Worm (Caenorhabditis elegans): ENCODE measurements around the gene msrp-3.
"Not testable (repeated sequence)": the region's sequence is repeated elsewhere in the genome, so short reads cannot be mapped to it uniquely, and the experiment has no call there.

Gene msrp-3

DNA sequence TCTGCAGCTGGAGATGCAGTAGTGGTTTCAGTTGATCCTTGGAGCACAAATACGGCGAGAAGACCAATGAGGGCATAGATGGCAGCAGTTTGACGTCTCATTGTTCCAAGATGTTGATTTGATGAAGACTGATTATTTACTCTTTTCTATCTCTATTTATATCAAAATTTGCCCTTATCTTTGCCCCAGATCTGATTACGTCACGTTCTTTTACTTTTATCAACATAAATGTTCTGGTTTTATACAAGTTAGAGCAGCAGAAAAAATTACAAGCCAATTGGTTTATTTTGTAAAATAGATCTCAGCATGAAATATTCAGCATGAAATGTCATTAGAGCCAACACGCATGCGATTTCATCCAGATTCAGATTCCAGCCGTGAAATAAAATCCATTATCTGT lies 8.1 kb upstream of the msrp-3 start, which contains the start of gene msrp-4:
TSS of gene msrp-4 (minus strand) at position 101 of the 400 bp plus-strand sequence.
- not testable (repeated sequence) for TF ChIP-seq ceh-34 (tag; optimal IDR thresholded peaks at IDR 0.05); ref-2 (tag; optimal IDR thresholded peaks at IDR 0.05); dmd-4 (tag; optimal IDR thresholded peaks at IDR 0.05; ENCODE audit: borderline replicate concordance)

DNA sequence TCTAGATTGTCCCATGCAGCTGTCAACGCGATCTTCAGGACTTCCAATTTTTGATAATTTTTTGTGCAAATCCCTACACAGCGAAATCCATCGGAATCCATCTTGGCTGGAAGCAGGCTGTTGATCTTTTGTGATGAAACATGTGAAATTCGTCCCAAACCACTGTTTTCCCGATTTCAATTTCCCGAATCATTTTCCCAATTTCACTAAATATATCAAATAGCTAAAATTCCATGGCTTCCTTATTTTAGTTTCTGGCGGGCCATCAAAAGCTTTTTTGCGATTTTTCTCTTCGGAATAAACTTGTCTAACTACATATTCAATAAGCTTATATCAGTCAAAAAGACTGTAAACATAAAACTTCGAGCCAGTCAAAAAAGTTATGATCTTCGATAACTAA lies 6.9 kb upstream of the msrp-3 start, which contains the start of gene F46F5.8:
TSS of gene F46F5.8 (minus strand) at position 101 of the 400 bp plus-strand sequence.
- TF ChIP-seq ceh-31 (tag; optimal IDR thresholded peaks at IDR 0.05): no peak
- TF ChIP-seq dmd-4 (tag; optimal IDR thresholded peaks at IDR 0.05; ENCODE audit: borderline replicate concordance): no peak
- TF ChIP-seq syd-9 (tag; optimal IDR thresholded peaks at IDR 0.05): no peak
- TF ChIP-seq ceh-24 (tag; optimal IDR thresholded peaks at IDR 0.05): no peak
- TF ChIP-seq ceh-18 (tag; optimal IDR thresholded peaks at IDR 0.05): no peak
- no peak for TF ChIP-seq gmeb-2 (tag; optimal IDR thresholded peaks at IDR 0.05)
- TF ChIP-seq ref-2 (tag; optimal IDR thresholded peaks at IDR 0.05): no peak
- no peak for TF ChIP-seq pros-1 (tag; optimal IDR thresholded peaks at IDR 0.05)
- no peak for TF ChIP-seq eyg-1 (tag; optimal IDR thresholded peaks at IDR 0.05)
- no peak for TF ChIP-seq hlh-15 (tag; optimal IDR thresholded peaks at IDR 0.05)
- TF ChIP-seq pha-4 (tag; optimal IDR thresholded peaks at IDR 0.05): no peak
- no peak for TF ChIP-seq unc-86 (tag; optimal IDR thresholded peaks at IDR 0.05)

DNA sequence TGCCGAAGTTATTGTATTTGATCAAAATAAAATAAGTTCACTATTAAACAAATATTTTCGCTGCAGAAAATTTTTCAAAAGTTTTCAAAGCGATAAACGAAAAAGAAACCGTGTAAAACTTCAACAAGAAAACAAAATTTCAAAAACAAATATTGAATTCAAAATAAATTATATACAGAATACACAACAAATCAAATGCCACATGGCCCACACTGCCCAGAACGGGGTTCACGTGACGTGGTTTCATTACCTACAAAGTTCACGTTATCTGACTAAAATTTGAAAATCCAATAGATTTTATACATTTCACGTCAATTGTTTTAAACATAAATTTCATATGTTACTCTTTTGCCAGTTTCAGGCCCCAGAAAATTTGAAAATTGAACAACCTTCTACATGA lies 5.9 kb upstream of the msrp-3 start, which contains the start of gene F46F5.7:
TSS of gene F46F5.7 (minus strand) at position 101 of the 400 bp plus-strand sequence.
- TF ChIP-seq ahr-1 (tag; optimal IDR thresholded peaks at IDR 0.05) (no peak), eyg-1 (tag; optimal IDR thresholded peaks at IDR 0.05) (no peak), ets-4 (tag; optimal IDR thresholded peaks at IDR 0.05) (no peak), pqm-1 (tag; optimal IDR thresholded peaks at IDR 0.05) (no peak), pha-4 (tag; optimal IDR thresholded peaks at IDR 0.05) (no peak)

DNA sequence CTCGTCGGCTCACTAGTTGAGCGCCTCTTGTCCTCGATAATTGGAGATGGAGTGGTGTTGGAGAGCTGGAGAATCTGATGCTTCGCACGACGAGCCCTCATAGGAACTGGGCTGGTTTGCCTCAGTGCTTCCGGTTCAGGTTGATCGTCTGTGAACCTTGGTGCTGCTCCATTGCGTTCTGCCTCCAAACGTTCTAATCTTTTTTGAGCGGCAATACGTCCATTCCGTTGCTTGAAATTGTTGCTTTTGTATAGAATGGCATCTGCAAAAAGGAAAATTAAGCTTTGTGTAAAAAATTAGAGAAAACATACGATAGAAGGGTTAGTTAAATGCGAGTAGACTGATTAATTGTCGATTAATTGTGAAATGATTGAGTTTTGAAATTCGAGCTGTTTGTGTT lies 1.7 kb downstream of the msrp-3 start, which contains the start of gene F46F5.5:
TSS of gene F46F5.5 (minus strand) at position 101 of the 400 bp plus-strand sequence.
- TF ChIP-seq tbx-7 (tag; optimal IDR thresholded peaks at IDR 0.05) (no peak), ets-4 (tag; optimal IDR thresholded peaks at IDR 0.05) (no peak), unc-3 (GFP tag; conservative IDR thresholded peaks at IDR 0.05) (no peak), unc-3 (tag; optimal IDR thresholded peaks at IDR 0.05) (no peak), pat-9 (tag; optimal IDR thresholded peaks at IDR 0.05) (no peak), ttx-3 (tag; optimal IDR thresholded peaks at IDR 0.05) (no peak), fkh-6 (tag; optimal IDR thresholded peaks at IDR 0.05) (no peak), ceh-48 (tag; optimal IDR thresholded peaks at IDR 0.05) (no peak), C08G9.2 (tag; optimal IDR thresholded peaks at IDR 0.05) (no peak), ceh-19 (GFP tag; optimal IDR thresholded peaks at IDR 0.05) (no peak), pros-1 (tag; optimal IDR thresholded peaks at IDR 0.05) (no peak)

DNA sequence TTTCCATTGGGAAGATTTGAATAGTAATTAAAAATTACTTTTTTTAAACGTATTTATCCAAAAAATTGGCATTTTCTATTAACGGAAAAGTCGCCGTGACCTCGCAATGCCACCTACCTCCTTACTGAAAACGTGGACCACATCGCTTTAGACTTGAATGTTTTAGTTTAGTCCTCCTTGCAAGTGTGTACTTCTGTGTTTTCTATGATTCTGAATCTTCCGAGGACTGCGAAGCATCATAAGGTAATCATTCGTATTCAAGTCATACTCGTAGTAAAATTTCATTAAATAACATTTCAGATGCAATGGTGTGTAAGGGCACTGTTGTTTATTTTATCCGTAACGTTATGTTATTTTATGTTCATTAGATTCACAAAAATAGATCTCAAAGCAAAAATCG lies 6.2 kb downstream of the msrp-3 start, which contains the start of gene F46F5.11:
TSS of gene F46F5.11 (plus strand) at position 301 of the 400 bp plus-strand sequence.
- no peak for TF ChIP-seq ceh-14 (tag; optimal IDR thresholded peaks at IDR 0.05)
- TF ChIP-seq eyg-1 (tag; optimal IDR thresholded peaks at IDR 0.05): no peak
- TF ChIP-seq K02D7.2 (tag; optimal IDR thresholded peaks at IDR 0.05): no peak
- TF ChIP-seq lim-6 (tag; optimal IDR thresholded peaks at IDR 0.05): no peak
- no peak for TF ChIP-seq hlh-15 (tag; optimal IDR thresholded peaks at IDR 0.05)
- TF ChIP-seq hlh-8 (tag; optimal IDR thresholded peaks at IDR 0.05): no peak

DNA sequence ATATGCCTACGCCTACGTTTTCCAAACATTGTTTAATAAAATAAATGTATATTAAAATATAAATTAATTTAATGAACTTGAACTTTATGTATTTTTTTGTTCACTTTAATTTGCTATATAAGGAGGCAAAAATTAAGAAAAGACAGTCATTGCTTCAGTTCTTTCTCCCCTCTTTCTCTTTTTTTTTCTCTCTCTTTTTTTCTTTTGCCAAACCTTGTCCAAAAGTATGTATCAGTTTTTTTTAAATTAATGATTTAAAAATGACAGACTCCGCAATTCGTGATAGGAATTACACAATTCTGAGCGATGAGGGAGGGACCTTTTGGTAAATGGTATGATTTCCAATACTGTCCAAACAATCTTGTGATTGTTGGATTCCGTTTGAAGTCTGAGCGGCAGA lies 11.6 kb downstream of the msrp-3 start, which contains the start of gene F46F5.13:
TSS of gene F46F5.13 (plus strand) at position 301 of the 400 bp plus-strand sequence.
- TF ChIP-seq hlh-30 (tag; optimal IDR thresholded peaks at IDR 0.05; ENCODE audit: insufficient read depth): no peak
- no peak for TF ChIP-seq ceh-31 (tag; optimal IDR thresholded peaks at IDR 0.05)
- TF ChIP-seq ztf-16 (tag; optimal IDR thresholded peaks at IDR 0.05): no peak
- TF ChIP-seq pha-2 (tag; optimal IDR thresholded peaks at IDR 0.05): no peak
